Worm (Caenorhabditis elegans) whole organism, L3 larva: ENCODE data around the gene R02F2.1.

Experiments
- aly-2 ChIP-seq: fragments of 150-350 bp; optimal IDR thresholded peaks from 2 replicates; lab custom pipeline; 2014; ENCODE audit warnings: missing biosample characterization, missing genetic modification characterization
- ama-1 ChIP-seq: fragments of 150-350 bp; optimal IDR thresholded peaks from 2 replicates; lab custom pipeline; 2018
- ceh-28 ChIP-seq: fragments of 150-350 bp; optimal IDR thresholded peaks from 2 replicates; lab custom pipeline; 2014; ENCODE audit warnings: missing biosample characterization, missing genetic modification reagents, missing genetic modification characterization
- ceh-82 ChIP-seq: fragments of 150-350 bp; optimal IDR thresholded peaks from 2 replicates; lab custom pipeline; 2014; ENCODE audit warnings: missing biosample characterization, missing genetic modification characterization
- ceh-9 ChIP-seq: sonication (generic microtip); optimal IDR thresholded peaks from 2 replicates; lab custom pipeline; 2018; ENCODE audit warnings: missing biosample characterization, missing genetic modification characterization
- egl-27 ChIP-seq: sonication (generic microtip); optimal IDR thresholded peaks from 4 replicates; lab custom pipeline; 2017; ENCODE audit warnings: missing biosample characterization, missing genetic modification reagents, missing genetic modification characterization
- egl-5 ChIP-seq: fragments of 150-350 bp; optimal IDR thresholded peaks from 2 replicates; lab custom pipeline; 2017; ENCODE audit warnings: missing biosample characterization, missing genetic modification reagents, missing genetic modification characterization, inconsistent platforms
- elt-1 ChIP-seq: fragments of 150-350 bp; optimal IDR thresholded peaks from 2 replicates; lab custom pipeline; 2014; ENCODE audit warnings: missing biosample characterization, missing genetic modification characterization
- elt-2 ChIP-seq: sonication (generic microtip); optimal IDR thresholded peaks from 2 replicates; lab custom pipeline; 2016; ENCODE audit warnings: missing genetic modification reagents, mild to moderate bottlenecking, missing genetic modification characterization, missing compliant biosample characterization
- elt-3 ChIP-seq, 3 experiments: fragments of 150-350 bp in 1 of 3; sonication (generic microtip) in 2 of 3; optimal IDR thresholded peaks; 2 replicates in 2 of 3; 4 replicates in 1 of 3; lab custom pipeline; 2014 to 2017; ENCODE audit warnings: missing biosample characterization in 3 of 3, missing genetic modification characterization in 3 of 3
- eor-1 ChIP-seq, 2 experiments: fragments of 150-350 bp; optimal IDR thresholded peaks; 2 replicates each; lab custom pipeline; 2014 to 2018; ENCODE audit warnings: missing biosample characterization in 2 of 2, missing genetic modification characterization in 2 of 2
- fkh-2 ChIP-seq: fragments of 150-350 bp; optimal IDR thresholded peaks from 2 replicates; lab custom pipeline; 2014; ENCODE audit warnings: missing biosample characterization, missing genetic modification reagents, missing genetic modification characterization
- fos-1 ChIP-seq: fragments of 150-350 bp; optimal IDR thresholded peaks from 2 replicates; lab custom pipeline; 2014; ENCODE audit warnings: missing biosample characterization, missing genetic modification characterization
- mml-1 ChIP-seq: fragments of 150-350 bp; sonication (generic microtip); optimal IDR thresholded peaks from 3 replicates; lab custom pipeline; 2014; ENCODE audit warnings: missing biosample characterization, missing genetic modification characterization
- nfya-1 ChIP-seq: sonication (generic microtip); optimal IDR thresholded peaks from 2 replicates; lab custom pipeline; 2017; ENCODE audit warnings: missing genetic modification characterization, mild to moderate bottlenecking, missing compliant biosample characterization, antibody characterized with exemption, moderate library complexity; ENCODE audit not compliant: insufficient read depth
- nhr-11 ChIP-seq: fragments of 150-350 bp; optimal IDR thresholded peaks from 2 replicates; lab custom pipeline; 2014; ENCODE audit warnings: missing biosample characterization, missing genetic modification characterization
- nhr-12 ChIP-seq: fragments of 150-350 bp; optimal IDR thresholded peaks from 2 replicates; lab custom pipeline; 2014; ENCODE audit warnings: missing biosample characterization, missing genetic modification characterization
- nhr-23 ChIP-seq: fragments of 150-350 bp; optimal IDR thresholded peaks from 2 replicates; lab custom pipeline; 2014; ENCODE audit warnings: missing biosample characterization, missing genetic modification reagents, missing genetic modification characterization
- nhr-237 ChIP-seq: fragments of 150-350 bp; optimal IDR thresholded peaks from 2 replicates; lab custom pipeline; 2014; ENCODE audit warnings: missing biosample characterization, missing genetic modification characterization
- nhr-25 ChIP-seq: sonication (generic microtip); optimal IDR thresholded peaks from 2 replicates; lab custom pipeline; 2017; ENCODE audit warnings: missing biosample characterization, missing genetic modification characterization
- nhr-28 ChIP-seq: fragments of 150-350 bp; optimal IDR thresholded peaks from 2 replicates; lab custom pipeline; 2014; ENCODE audit warnings: missing biosample characterization, missing genetic modification characterization
- nhr-43 ChIP-seq: sonication (generic microtip); optimal IDR thresholded peaks from 2 replicates; lab custom pipeline; 2016; ENCODE audit warnings: mild to moderate bottlenecking, missing genetic modification characterization, missing compliant biosample characterization; ENCODE audit not compliant: poor library complexity, severe bottlenecking
- nhr-76 ChIP-seq: fragments of 150-350 bp; sonication (generic microtip); optimal IDR thresholded peaks from 5 replicates; lab custom pipeline; 2014; ENCODE audit warnings: missing biosample characterization, missing genetic modification characterization
- pqm-1 ChIP-seq: fragments of 150-350 bp; optimal IDR thresholded peaks from 2 replicates; lab custom pipeline; 2017; ENCODE audit warnings: missing biosample characterization, missing genetic modification characterization, inconsistent platforms
- sea-2 ChIP-seq: fragments of 150-350 bp; sonication (generic microtip); optimal IDR thresholded peaks from 4 replicates; lab custom pipeline; 2014; ENCODE audit warnings: missing biosample characterization, missing genetic modification reagents, missing genetic modification characterization
- skn-1 ChIP-seq: fragments of 150-350 bp; optimal IDR thresholded peaks from 2 replicates; lab custom pipeline; 2014; ENCODE audit warnings: missing biosample characterization, missing genetic modification characterization
- unc-62 ChIP-seq: fragments of 150-350 bp; sonication (generic microtip); optimal IDR thresholded peaks from 4 replicates; lab custom pipeline; 2014; ENCODE audit warnings: missing biosample characterization, missing genetic modification reagents, missing genetic modification characterization
- ztf-11 ChIP-seq: fragments of 150-350 bp; optimal IDR thresholded peaks from 2 replicates; lab custom pipeline; 2014; ENCODE audit warnings: missing biosample characterization, missing genetic modification characterization
- ztf-4 ChIP-seq: fragments of 150-350 bp; optimal IDR thresholded peaks from 2 replicates; lab custom pipeline; 2014; ENCODE audit warnings: missing biosample characterization, missing genetic modification characterization

Gene R02F2.1

ce11 chrIII:5464077-5464476 lies 37.6 kb upstream of the R02F2.1 start, which contains the start of gene F48E8.2:
Gene F48E8.2, plus strand, starts transcription at chrIII:5464377.
- TF ChIP-seq nfya-1 (tag; lab: Kevin White, UChicago), result no peak

ce11 chrIII:5464850-5465249 lies 36.8 kb upstream of the R02F2.1 start:
- TF ChIP-seq nhr-25 (tag; lab: Kevin White, UChicago), result peak; percentile 19
- no peak for TF ChIP-seq elt-1 (tag; lab: Kevin White, UChicago)
- TF ChIP-seq sea-2, result no peak
- no peak for TF ChIP-seq egl-5 (tag; lab: Kevin White, UChicago)
- peak; percentile 49 to 90 (median 88) for TF ChIP-seq elt-3 (tag; optimal IDR thresholded peaks at IDR 0.05; lab: Kevin White, UChicago)
- no peak for TF ChIP-seq nhr-76 (tag; lab: Kevin White, UChicago)
- TF ChIP-seq ceh-28, result no peak
- TF ChIP-seq fos-1 (tag; lab: Kevin White, UChicago), result no peak

- TF ChIP-seq nhr-23 (tag; lab: Kevin White, UChicago), result no peak
- TF ChIP-seq nfya-1 (tag; lab: Kevin White, UChicago), result peak; percentile 99
- no peak for TF ChIP-seq nhr-43 (tag; lab: Kevin White, UChicago)
- no peak for TF ChIP-seq ztf-11
- TF ChIP-seq ceh-82 (tag; lab: Kevin White, UChicago), result no peak
- TF ChIP-seq sea-2, result no peak
- TF ChIP-seq egl-27 (tag; lab: Kevin White, UChicago), result no peak
Measured at ce11 chrIII:5469090-5469489, 32.6 kb upstream of the R02F2.1 start.

ce11 chrIII:5472693-5473092 lies 29.0 kb upstream of the R02F2.1 start:
- TF ChIP-seq unc-62 (no peak), elt-2 (no peak), nhr-43 (tag; lab: Kevin White, UChicago) (peak; percentile 56), fkh-2 (tag; lab: Kevin White, UChicago) (no peak), mml-1 (no peak), ceh-82 (tag; lab: Kevin White, UChicago) (no peak), nhr-237 (tag; lab: Kevin White, UChicago) (no peak), nhr-11 (tag; lab: Kevin White, UChicago) (no peak), eor-1 (tag; optimal IDR thresholded peaks at IDR 0.05; lab: Kevin White, UChicago) (no peak), ceh-28 (no peak), nfya-1 (tag; lab: Kevin White, UChicago) (peak; percentile 48), sea-2 (no peak), ceh-9 (tag; lab: Kevin White, UChicago) (no peak), pqm-1 (tag; lab: Kevin White, UChicago) (no peak), nhr-23 (tag; lab: Kevin White, UChicago) (peak; percentile 82), nhr-28 (tag; lab: Kevin White, UChicago) (no peak), ztf-4 (tag; lab: Kevin White, UChicago) (no peak), ama-1 (lab: Kevin White, UChicago) (no peak), aly-2 (no peak)

ce11 chrIII:5474176-5474575 lies 27.5 kb upstream of the R02F2.1 start, which contains the start of gene lon-1:
Gene lon-1, plus strand, starts transcription at chrIII:5474476.
- TF ChIP-seq nhr-23 (tag; lab: Kevin White, UChicago) (peak; percentile 15), nfya-1 (tag; lab: Kevin White, UChicago) (no peak)
- TF ChIP-seq, all 47 proteins: peak for 1

- TF ChIP-seq nhr-12 (tag; lab: Kevin White, UChicago), result no peak
- TF ChIP-seq ztf-4 (tag; lab: Kevin White, UChicago), result no peak
- no peak for TF ChIP-seq elt-1 (tag; lab: Kevin White, UChicago)
- TF ChIP-seq mml-1, result no peak
- TF ChIP-seq skn-1 (tag; lab: Kevin White, UChicago), result no peak
Measured at ce11 chrIII:5478011-5478410, 23.7 kb upstream of the R02F2.1 start, which contains the start of gene R02F2.10. Gene R02F2.10, plus strand, starts transcription at chrIII:5478311.
